Worm (Caenorhabditis elegans): ENCODE measurements around the gene ztf-8.
A peak's percentile ranks its signal among the peaks of the same experiment; 100 is the strongest.

Gene ztf-8

ce11 chrIII:5230415-5230814 lies 42.9 kb downstream of the ztf-8 start, which contains the start of gene prmt-5 (continued):
- peak; percentile 36 for TF ChIP-seq nhr-20 (tag; optimal IDR thresholded peaks at IDR 0.05)

- TF ChIP-seq nhr-85 (tag), result peak; percentile 59
- TF ChIP-seq fkh-10 (GFP tag; optimal IDR thresholded peaks at IDR 0.05), result no peak
- no peak for TF ChIP-seq fkh-8 (tag; optimal IDR thresholded peaks at IDR 0.05)
- TF ChIP-seq F16B12.6 (tag; optimal IDR thresholded peaks at IDR 0.05), result no peak
- no peak for TF ChIP-seq lin-14 (GFP tag; optimal IDR thresholded peaks at IDR 0.05)
- no peak for TF ChIP-seq dsc-1 (tag; optimal IDR thresholded peaks at IDR 0.05)
- no peak for TF ChIP-seq lin-35 (GFP tag; optimal IDR thresholded peaks at IDR 0.05)
- no peak for TF ChIP-seq efl-1 (optimal IDR thresholded peaks at IDR 0.05)
- TF ChIP-seq efl-1 (GFP tag; optimal IDR thresholded peaks at IDR 0.05 in 1 of 2), result peak in 1 of 2 experiments; percentile 90
- no peak for TF ChIP-seq unc-62 (GFP tag; optimal IDR thresholded peaks at IDR 0.05)
- TF ChIP-seq nhr-76 (tag; optimal IDR thresholded peaks at IDR 0.05), result peak; percentile 33
- TF ChIP-seq swsn-7 (tag; optimal IDR thresholded peaks at IDR 0.05), result no peak
- no peak for TF ChIP-seq nhr-90 (tag; optimal IDR thresholded peaks at IDR 0.05; ENCODE audit: poor library complexity)
- TF ChIP-seq mep-1 (tag; optimal IDR thresholded peaks at IDR 0.05), result no peak
- TF ChIP-seq lsy-2 (tag; optimal IDR thresholded peaks at IDR 0.05), result no peak
- no peak for TF ChIP-seq rnt-1 (tag; optimal IDR thresholded peaks at IDR 0.05)
- TF ChIP-seq hlh-17 (GFP tag; optimal IDR thresholded peaks at IDR 0.05; ENCODE audit: borderline replicate concordance), result no peak
- TF ChIP-seq mab-9 (GFP tag; IDR thresholded peaks at IDR 0.05), result no peak
- no peak for TF ChIP-seq pqm-1 (tag; optimal IDR thresholded peaks at IDR 0.05)
- TF ChIP-seq ceh-90 (tag; optimal IDR thresholded peaks at IDR 0.05), result no peak
- no peak for TF ChIP-seq hlh-4 (tag; optimal IDR thresholded peaks at IDR 0.05)
- no peak for TF ChIP-seq aly-2 (tag; optimal IDR thresholded peaks at IDR 0.05)
- no peak for TF ChIP-seq nhr-47 (tag; optimal IDR thresholded peaks at IDR 0.05)
- no peak for TF ChIP-seq nhr-71 (tag; optimal IDR thresholded peaks at IDR 0.05)
- TF ChIP-seq ama-1 (optimal IDR thresholded peaks at IDR 0.05), result no peak
- TF ChIP-seq alr-1 (tag; optimal IDR thresholded peaks at IDR 0.05; ENCODE audit: borderline replicate concordance), result peak; percentile 94
- no peak for TF ChIP-seq nhr-77 (tag; optimal IDR thresholded peaks at IDR 0.05)
- TF ChIP-seq efl-3 (GFP tag; optimal IDR thresholded peaks at IDR 0.05), result no peak
- no peak for TF ChIP-seq dpl-1 (GFP tag; optimal IDR thresholded peaks at IDR 0.05)
- TF ChIP-seq egl-13 (tag; optimal IDR thresholded peaks at IDR 0.05), result no peak
- TF ChIP-seq ceh-82 (tag; optimal IDR thresholded peaks at IDR 0.05), result no peak
- no peak for TF ChIP-seq zag-1 (tag; optimal IDR thresholded peaks at IDR 0.05)
- no peak for TF ChIP-seq ets-5 (GFP tag; IDR thresholded peaks at IDR 0.05)
- no peak for TF ChIP-seq snu-23 (GFP tag; optimal IDR thresholded peaks at IDR 0.05)
- no peak for TF ChIP-seq C34B4.2 (tag; optimal IDR thresholded peaks at IDR 0.05)
- no peak for TF ChIP-seq ztf-4 (tag; optimal IDR thresholded peaks at IDR 0.05)
Observed at ce11 chrIII:5229511-5230250, 43.6 kb downstream of the ztf-8 start.

- TF ChIP-seq lsy-2 (tag; optimal IDR thresholded peaks at IDR 0.05) (no peak), ama-1 (optimal IDR thresholded peaks at IDR 0.05) (peak; percentile 20), efl-1 (optimal IDR thresholded peaks at IDR 0.05) (no peak), efl-1 (GFP tag; optimal IDR thresholded peaks at IDR 0.05 in 1 of 2) (peak in 1 of 2 experiments; percentile 90), egl-13 (tag; optimal IDR thresholded peaks at IDR 0.05) (no peak), snpc-4 (tag; optimal IDR thresholded peaks at IDR 0.05) (no peak), fos-1 (tag; optimal IDR thresholded peaks at IDR 0.05) (no peak), ceh-8 (GFP tag; optimal IDR thresholded peaks at IDR 0.05) (no peak)
Observed at ce11 chrIII:5228839-5229238, 44.4 kb downstream of the ztf-8 start.
